Worm (Caenorhabditis elegans) whole organism, L1 larva: Measurements from ENCODE around the gene Y32B12A.5.
A peak's percentile ranks its signal among the peaks of the same experiment; 100 is the strongest.

Source experiments
- C04F5.9 ChIP-seq: sonication (generic microtip); optimal IDR thresholded peaks from 2 replicates; lab custom pipeline; 2016; ENCODE audit warnings: missing genetic modification characterization, missing compliant biosample characterization
- C16A3.4 ChIP-seq: fragments of 150-350 bp; optimal IDR thresholded peaks from 2 replicates; lab custom pipeline; 2014; ENCODE audit warnings: missing biosample characterization, missing genetic modification characterization
- Y116A8C.19 ChIP-seq: sonication (generic microtip); optimal IDR thresholded peaks from 2 replicates; lab custom pipeline; 2016; ENCODE audit warnings: missing compliant biosample characterization, missing genetic modification characterization, borderline replicate concordance
- aha-1 ChIP-seq: fragments of 150-350 bp; optimal IDR thresholded peaks from 2 replicates; lab custom pipeline; 2014; ENCODE audit warnings: missing biosample characterization, missing genetic modification characterization
- blmp-1 ChIP-seq: fragments of 150-350 bp; optimal IDR thresholded peaks from 2 replicates; lab custom pipeline; 2014; ENCODE audit warnings: missing biosample characterization, missing genetic modification characterization
- ceh-82 ChIP-seq, 3 experiments: fragments of 150-350 bp in 1 of 3; sonication (generic microtip) in 2 of 3; optimal IDR thresholded peaks; 2 replicates each; lab custom pipeline; 2014 to 2017; ENCODE audit warnings: missing biosample characterization in 3 of 3, missing genetic modification characterization in 3 of 3
- ceh-90 ChIP-seq: sonication (generic microtip); optimal IDR thresholded peaks from 2 replicates; lab custom pipeline; 2016; ENCODE audit warnings: missing genetic modification characterization, missing compliant biosample characterization
- dpl-1 ChIP-seq, 3 experiments: fragments of 150-350 bp in 2 of 3; sonication (generic microtip) in 1 of 3; optimal IDR thresholded peaks; 2 replicates each; lab custom pipeline; 2014 to 2017; ENCODE audit warnings: missing biosample characterization in 3 of 3, missing genetic modification characterization in 3 of 3, missing genetic modification reagents in 3 of 3
- dsc-1 ChIP-seq: sonication (generic microtip); optimal IDR thresholded peaks from 2 replicates; lab custom pipeline; 2016; ENCODE audit warnings: mild to moderate bottlenecking, missing genetic modification characterization, missing compliant biosample characterization
- efl-1 ChIP-seq, 4 experiments: fragments of 150-350 bp; optimal IDR thresholded peaks in 3 of 4; peaks in 1 of 4; 1 replicate in 1 of 4; 2 replicates in 3 of 4; lab custom pipeline; 2014; ENCODE audit warnings: missing biosample characterization in 2 of 4, missing genetic modification characterization in 2 of 4, missing genetic modification reagents in 2 of 4
- efl-3 ChIP-seq: fragments of 200-800 bp; sonication (Bioruptor generic); optimal IDR thresholded peaks from 2 replicates; lab custom pipeline; 2018; ENCODE audit warnings: mild to moderate bottlenecking, missing genetic modification characterization, missing compliant biosample characterization
- egl-13 ChIP-seq: sonication (generic microtip); optimal IDR thresholded peaks from 2 replicates; lab custom pipeline; 2016; ENCODE audit warnings: missing genotype, missing genetic modification reagents, missing genetic modification characterization, missing compliant biosample characterization
- elt-3 ChIP-seq, 6 experiments: fragments of 150-350 bp in 1 of 6; sonication (generic microtip); optimal IDR thresholded peaks; 2 replicates each; lab custom pipeline; 2017 to 2018; ENCODE audit warnings: missing biosample characterization in 6 of 6, missing genetic modification characterization in 6 of 6, inconsistent platforms in 1 of 6
- fkh-4 ChIP-seq: sonication (generic microtip); optimal IDR thresholded peaks from 2 replicates; lab custom pipeline; 2016; ENCODE audit warnings: missing compliant biosample characterization, missing genetic modification characterization, borderline replicate concordance
- grh-1 ChIP-seq: fragments of 200-800 bp; sonication (Bioruptor generic); IDR thresholded peaks from 2 replicates; pipeline ENCODE4 v1.3.6; 2022; ENCODE audit warnings: missing genetic modification reagents, missing genetic modification characterization, missing compliant biosample characterization
- hlh-4 ChIP-seq: sonication (generic microtip); optimal IDR thresholded peaks from 2 replicates; lab custom pipeline; 2016; ENCODE audit warnings: mild to moderate bottlenecking, missing genetic modification characterization, missing compliant biosample characterization
- irx-1 ChIP-seq: sonication (generic microtip); optimal IDR thresholded peaks from 2 replicates; lab custom pipeline; 2016; ENCODE audit warnings: missing genetic modification characterization, missing compliant biosample characterization
- jun-1 ChIP-seq: fragments of 150-350 bp; optimal IDR thresholded peaks from 2 replicates; lab custom pipeline; 2014; ENCODE audit warnings: missing biosample characterization, missing genetic modification reagents, missing genetic modification characterization
- lin-13 ChIP-seq: fragments of 150-350 bp; optimal IDR thresholded peaks from 2 replicates; lab custom pipeline; 2014; ENCODE audit warnings: missing biosample characterization, missing genetic modification reagents, missing genetic modification characterization
- lin-14 ChIP-seq: fragments of 200-800 bp; sonication (Bioruptor generic); optimal IDR thresholded peaks from 2 replicates; lab custom pipeline; 2018; ENCODE audit warnings: mild to moderate bottlenecking, missing genetic modification characterization, moderate library complexity, missing compliant biosample characterization
- lin-15B ChIP-seq: fragments of 150-350 bp; sonication (generic microtip); optimal IDR thresholded peaks from 3 replicates; lab custom pipeline; 2014; ENCODE audit warnings: missing biosample characterization, missing genetic modification characterization
- lin-35 ChIP-seq, 2 experiments: fragments of 150-350 bp; optimal IDR thresholded peaks; 2 replicates each; lab custom pipeline; 2014; ENCODE audit warnings: missing biosample characterization in 2 of 2, missing genetic modification characterization in 2 of 2, missing genetic modification reagents in 2 of 2
- lir-3 ChIP-seq: sonication (generic microtip); optimal IDR thresholded peaks from 2 replicates; lab custom pipeline; 2016; ENCODE audit warnings: mild to moderate bottlenecking, missing genetic modification characterization, moderate library complexity, missing compliant biosample characterization; ENCODE audit not compliant: poor library complexity
- lsy-2 ChIP-seq, 2 experiments: fragments of 150-350 bp; optimal IDR thresholded peaks; 2 replicates each; lab custom pipeline; 2014; ENCODE audit warnings: missing biosample characterization in 2 of 2, missing genetic modification characterization in 2 of 2
- mep-1 ChIP-seq: fragments of 150-350 bp; optimal IDR thresholded peaks from 2 replicates; lab custom pipeline; 2014; ENCODE audit warnings: missing biosample characterization, missing genetic modification characterization
- nhr-12 ChIP-seq: sonication (generic microtip); optimal IDR thresholded peaks from 2 replicates; lab custom pipeline; 2017; ENCODE audit warnings: missing biosample characterization, missing genetic modification characterization
- nhr-19 ChIP-seq: fragments of 200-800 bp; sonication (Bioruptor generic); conservative IDR thresholded peaks from 2 replicates; pipeline ENCODE4 v1.3.6; 2022; ENCODE audit warnings: missing genetic modification characterization, missing compliant biosample characterization
- nhr-237 ChIP-seq: fragments of 150-350 bp; optimal IDR thresholded peaks from 2 replicates; lab custom pipeline; 2014; ENCODE audit warnings: missing biosample characterization, missing genetic modification characterization
- nhr-47 ChIP-seq: sonication (generic microtip); optimal IDR thresholded peaks from 2 replicates; lab custom pipeline; 2016; ENCODE audit warnings: mild to moderate bottlenecking, missing genetic modification characterization, moderate library complexity, missing compliant biosample characterization
- nhr-71 ChIP-seq: sonication (generic microtip); optimal IDR thresholded peaks from 2 replicates; lab custom pipeline; 2016; ENCODE audit warnings: mild to moderate bottlenecking, missing genetic modification characterization, moderate library complexity, missing compliant biosample characterization
- nhr-76 ChIP-seq: sonication (generic microtip); optimal IDR thresholded peaks from 2 replicates; lab custom pipeline; 2017; ENCODE audit warnings: missing biosample characterization, missing genetic modification characterization
- nhr-84 ChIP-seq: sonication (generic microtip); optimal IDR thresholded peaks from 2 replicates; lab custom pipeline; 2017; ENCODE audit warnings: missing biosample characterization, missing genetic modification characterization
- nhr-85 ChIP-seq: sonication (generic microtip); peaks from one replicate; lab custom pipeline; 2016; ENCODE audit warnings: missing genetic modification characterization, inconsistent platforms, missing compliant biosample characterization
- nhr-90 ChIP-seq: sonication (generic microtip); optimal IDR thresholded peaks from 2 replicates; lab custom pipeline; 2016; ENCODE audit warnings: mild to moderate bottlenecking, missing genetic modification characterization, missing compliant biosample characterization; ENCODE audit not compliant: poor library complexity
- pqm-1 ChIP-seq: sonication (generic microtip); optimal IDR thresholded peaks from 3 replicates; lab custom pipeline; 2017; ENCODE audit warnings: missing biosample characterization, missing genetic modification characterization
- rnt-1 ChIP-seq: sonication (generic microtip); optimal IDR thresholded peaks from 2 replicates; lab custom pipeline; 2016; ENCODE audit warnings: mild to moderate bottlenecking, missing genetic modification characterization, moderate library complexity, missing compliant biosample characterization
- skn-1 ChIP-seq: fragments of 150-350 bp; optimal IDR thresholded peaks from 2 replicates; lab custom pipeline; 2014; ENCODE audit warnings: missing biosample characterization, missing genetic modification characterization
- snpc-4 ChIP-seq: fragments of 150-350 bp; optimal IDR thresholded peaks from 2 replicates; lab custom pipeline; 2014; ENCODE audit warnings: missing biosample characterization, missing genetic modification characterization
- snu-23 ChIP-seq: sonication (generic microtip); optimal IDR thresholded peaks from 2 replicates; lab custom pipeline; 2016; ENCODE audit warnings: missing genetic modification characterization, missing compliant biosample characterization
- swsn-7 ChIP-seq: sonication (generic microtip); optimal IDR thresholded peaks from 2 replicates; lab custom pipeline; 2016; ENCODE audit warnings: missing genetic modification characterization, missing compliant biosample characterization
- tbx-2 ChIP-seq: sonication (generic microtip); optimal IDR thresholded peaks from 2 replicates; lab custom pipeline; 2016; ENCODE audit warnings: missing genetic modification characterization, missing compliant biosample characterization
- unc-130 ChIP-seq: fragments of 150-350 bp; optimal IDR thresholded peaks from 2 replicates; lab custom pipeline; 2017; ENCODE audit warnings: missing biosample characterization, missing genetic modification characterization, inconsistent platforms
- unc-86 ChIP-seq: sonication (generic microtip); optimal IDR thresholded peaks from 2 replicates; lab custom pipeline; 2016; ENCODE audit warnings: missing genetic modification characterization, missing compliant biosample characterization
- vab-15 ChIP-seq: sonication (generic microtip); optimal IDR thresholded peaks from 2 replicates; lab custom pipeline; 2017; ENCODE audit warnings: missing genotype, mild to moderate bottlenecking, missing genetic modification characterization, missing compliant biosample characterization
- xbp-1 ChIP-seq: sonication (generic microtip); optimal IDR thresholded peaks from 2 replicates; lab custom pipeline; 2016; ENCODE audit warnings: missing genetic modification characterization, missing compliant biosample characterization

The Y32B12A.5 gene

DNA sequence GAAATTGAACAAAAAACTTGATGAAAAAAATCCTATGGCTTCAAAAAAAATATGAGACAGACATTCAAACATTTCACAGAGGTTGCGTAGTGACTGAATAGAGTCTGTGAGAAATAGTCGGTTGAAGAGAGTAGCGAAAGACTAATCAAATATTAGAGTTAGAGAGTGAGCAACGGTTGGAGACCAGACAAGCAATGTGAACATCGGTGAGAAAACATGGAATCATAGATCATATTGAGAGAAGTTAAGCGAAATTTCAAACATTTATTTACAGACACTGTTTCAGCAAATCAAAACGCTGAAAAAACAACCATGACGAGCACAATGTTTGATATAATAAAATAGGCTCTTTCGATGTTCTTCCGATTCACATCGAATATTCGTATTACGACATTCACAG lies 19.3 kb upstream of the Y32B12A.5 start:
- TF ChIP-seq lin-14 (peak; percentile 8), C16A3.4 (tag; lab: Kevin White, UChicago) (no peak), xbp-1 (tag; lab: Kevin White, UChicago) (no peak), hlh-4 (tag; lab: Kevin White, UChicago) (no peak), grh-1 (GFP tag; lab: Robert Waterston, UW) (no peak)

DNA sequence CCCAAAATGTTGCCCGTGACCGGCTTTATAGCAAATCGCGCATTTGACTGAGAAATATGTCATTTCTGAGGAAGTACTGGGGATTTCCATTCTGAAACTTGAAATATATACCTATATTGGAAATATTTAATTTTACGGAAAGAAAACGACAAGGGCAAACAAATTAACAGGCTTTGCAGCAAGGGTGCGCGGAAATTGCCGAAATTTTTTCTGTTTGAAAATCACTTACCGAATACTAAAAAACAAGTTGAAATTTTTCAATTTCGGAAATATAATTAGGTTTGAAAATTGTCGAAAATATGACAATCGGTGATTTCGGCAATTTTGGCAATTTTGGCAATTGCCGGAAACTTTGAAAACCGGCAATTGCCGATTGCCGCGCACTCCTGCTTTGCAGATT lies 18.5 kb upstream of the Y32B12A.5 start, which contains the start of gene nhr-54:
TSS of gene nhr-54 (minus strand) at position 101 of the 400 bp plus-strand sequence.
- no peak for TF ChIP-seq egl-13 (tag; lab: Kevin White, UChicago)
- no peak for TF ChIP-seq lir-3
- no peak for TF ChIP-seq irx-1 (tag; lab: Kevin White, UChicago)
- TF ChIP-seq vab-15 = no peak
- no peak for TF ChIP-seq elt-3 (tag; optimal IDR thresholded peaks at IDR 0.05; lab: Kevin White, UChicago)
- no peak for TF ChIP-seq jun-1 (tag; lab: Kevin White, UChicago)
- TF ChIP-seq, all 84 proteins: peak for 0

DNA sequence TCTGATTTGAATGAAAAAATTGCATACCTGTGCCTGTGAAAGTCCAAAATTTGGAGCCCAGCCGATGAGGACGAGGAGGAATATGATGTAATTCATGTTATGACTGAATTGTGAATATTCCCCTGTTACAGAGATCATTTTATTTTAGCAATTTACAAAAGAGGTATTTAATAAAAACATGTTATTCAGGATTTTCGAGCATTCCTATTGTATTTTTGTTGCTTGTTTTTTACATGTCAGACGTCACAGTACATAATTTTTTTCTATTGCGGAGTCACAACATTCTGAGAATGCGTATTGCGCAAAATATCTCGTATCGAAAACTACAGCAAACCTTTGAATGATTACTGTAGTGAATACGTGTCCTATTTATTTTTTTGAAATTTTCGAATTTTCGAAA lies 15.8 kb upstream of the Y32B12A.5 start, which contains the start of gene F36D3.14:
TSS of gene F36D3.14 (minus strand) at position 101 of the 400 bp plus-strand sequence.
- no peak for TF ChIP-seq C04F5.9 (tag; lab: Kevin White, UChicago)
- TF ChIP-seq Y116A8C.19 = no peak
- no peak for TF ChIP-seq aha-1
- no peak for TF ChIP-seq snu-23 (GFP tag; lab: Kevin White, UChicago)
- no peak for TF ChIP-seq nhr-71 (tag; lab: Kevin White, UChicago)
- TF ChIP-seq tbx-2 = no peak
- TF ChIP-seq, all 84 proteins: peak for 0

DNA sequence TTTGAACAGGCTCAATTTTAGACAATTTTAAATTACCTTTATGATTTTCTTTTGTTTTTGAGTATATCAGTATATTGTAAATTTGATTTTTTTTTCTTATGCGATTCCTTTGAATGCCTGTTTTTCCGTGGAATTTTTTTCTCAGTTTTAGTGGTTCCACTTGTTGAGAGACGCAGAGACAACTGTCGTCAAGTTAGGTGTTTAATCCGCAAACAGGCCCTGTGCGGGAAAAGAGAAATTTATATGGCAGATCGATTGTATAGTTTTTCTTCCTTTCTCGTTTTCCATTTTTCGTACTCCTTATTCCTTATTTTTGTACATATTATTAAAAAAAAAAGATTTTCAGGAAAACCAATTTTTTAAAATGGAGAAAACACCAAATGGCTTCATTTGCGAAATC lies 11.6 kb upstream of the Y32B12A.5 start, which contains the start of gene F36D3.1:
TSS of gene F36D3.1 (plus strand) at position 347 of the 400 bp plus-strand sequence.
- no peak for TF ChIP-seq nhr-12 (tag; lab: Kevin White, UChicago)
- no peak for TF ChIP-seq C04F5.9 (tag; lab: Kevin White, UChicago)
- peak; percentile 64 for TF ChIP-seq snu-23 (GFP tag; lab: Kevin White, UChicago)
- peak; percentile 39 for TF ChIP-seq xbp-1 (tag; lab: Kevin White, UChicago)
- peak; percentile 17 to 49 (median 28) for TF ChIP-seq ceh-82 (tag; optimal IDR thresholded peaks at IDR 0.05; lab: Kevin White, UChicago)
- peak; percentile 26 for TF ChIP-seq lin-15B
- no peak for TF ChIP-seq nhr-84
- peak; percentile 57 to 83 for TF ChIP-seq lsy-2 (tag; optimal IDR thresholded peaks at IDR 0.05; lab: Kevin White, UChicago)
- TF ChIP-seq fkh-4 (tag; lab: Kevin White, UChicago) = no peak
- peak; percentile 54 for TF ChIP-seq swsn-7 (tag; lab: Kevin White, UChicago)
- TF ChIP-seq nhr-47 (tag; lab: Kevin White, UChicago) = peak; percentile 58
- peak; percentile 68 for TF ChIP-seq mep-1 (tag; lab: Kevin White, UChicago)
- TF ChIP-seq unc-130 = peak; percentile 59
- TF ChIP-seq unc-86 (tag; lab: Kevin White, UChicago) = peak; percentile 7
- TF ChIP-seq nhr-90 = peak; percentile 15
- TF ChIP-seq elt-3 (tag; optimal IDR thresholded peaks at IDR 0.05; lab: Kevin White, UChicago) = no peak
- no peak for TF ChIP-seq nhr-237 (tag; lab: Kevin White, UChicago)
- TF ChIP-seq skn-1 = peak; percentile 40
- peak; percentile 43 for TF ChIP-seq C16A3.4 (tag; lab: Kevin White, UChicago)
- peak; percentile 38 for TF ChIP-seq snpc-4 (tag; lab: Kevin White, UChicago)
- TF ChIP-seq rnt-1 (tag; lab: Kevin White, UChicago) = peak; percentile 63
- peak; percentile 83 to 90 (median 85) for TF ChIP-seq dpl-1 (GFP tag; optimal IDR thresholded peaks at IDR 0.05; lab: Kevin White, UChicago)
- no peak for TF ChIP-seq aha-1
- TF ChIP-seq lin-13 (GFP tag; lab: Kevin White, UChicago) = peak; percentile 45
- TF ChIP-seq nhr-85 (tag; lab: Kevin White, UChicago) = no peak
- peak; percentile 71 for TF ChIP-seq blmp-1 (tag; lab: Kevin White, UChicago)
- no peak for TF ChIP-seq efl-3 (GFP tag; lab: Kevin White, UChicago)
- TF ChIP-seq lin-35 (GFP tag; optimal IDR thresholded peaks at IDR 0.05; lab: Kevin White, UChicago) = peak; percentile 78 to 92
- TF ChIP-seq dsc-1 (tag; lab: Kevin White, UChicago) = peak; percentile 15
- no peak for TF ChIP-seq irx-1 (tag; lab: Kevin White, UChicago)
- no peak for TF ChIP-seq egl-13 (tag; lab: Kevin White, UChicago)
- TF ChIP-seq ceh-90 (tag; lab: Kevin White, UChicago) = no peak
- TF ChIP-seq pqm-1 (tag; lab: Kevin White, UChicago) = no peak
- TF ChIP-seq efl-1 (optimal IDR thresholded peaks at IDR 0.05; lab: Kevin White, UChicago) = peak; percentile 91 to 92
- TF ChIP-seq efl-1 (GFP tag; optimal IDR thresholded peaks at IDR 0.05 in 1 of 2; lab: Kevin White, UChicago) = peak; percentile 88 to 99
- TF ChIP-seq nhr-76 (tag; lab: Kevin White, UChicago) = no peak
- TF ChIP-seq lin-14 = peak; percentile 42
- TF ChIP-seq tbx-2 = peak; percentile 28
- TF ChIP-seq nhr-19 (GFP tag; lab: Robert Waterston, UW) = peak; percentile 26; the same call in 1 of the 2 replicates
